Fruit fly (Drosophila melanogaster) whole organism, embryonic: ENCODE measurements around the gene ohgt.

ENCODE experiments used
- Atf6 ChIP-seq: fragments of 200-800 bp; sonication (Bioruptor generic); IDR thresholded peaks from 2 replicates; pipeline ENCODE4 v1.3.6; 2022; ENCODE audit warnings: missing biosample characterization, missing genetic modification characterization
- B-H1 ChIP-seq: fragments of 200-800 bp; sonication (Bioruptor generic); IDR thresholded peaks from 3 replicates; pipeline ENCODE4 v1.3.6; 2022; ENCODE audit warnings: missing biosample characterization, missing genetic modification characterization
- CG11695 ChIP-seq: fragments of 200-800 bp; sonication (Bioruptor generic); IDR thresholded peaks from 3 replicates; pipeline ENCODE4 v1.3.6; 2022; ENCODE audit warnings: missing biosample characterization, missing genetic modification characterization
- CG11696 ChIP-seq: fragments of 200-800 bp; sonication (Bioruptor generic); IDR thresholded peaks from 2 replicates; pipeline ENCODE4 v1.3.6; 2022; ENCODE audit warnings: missing biosample characterization, missing genetic modification characterization
- CG12744 ChIP-seq: fragments of 200-800 bp; sonication (Bioruptor generic); optimal IDR thresholded peaks from 2 replicates; lab custom pipeline; 2016; ENCODE audit warnings: missing biosample characterization, missing genetic modification characterization
- CG12769 ChIP-seq: fragments of 200-800 bp; sonication (Bioruptor generic); optimal IDR thresholded peaks from 2 replicates; lab custom pipeline; 2019; ENCODE audit warnings: missing biosample characterization, mild to moderate bottlenecking, missing genetic modification characterization, moderate library complexity
- CG13123 ChIP-seq: fragments of 200-800 bp; sonication (Bioruptor generic); optimal IDR thresholded peaks from 2 replicates; lab custom pipeline; 2016; ENCODE audit warnings: missing biosample characterization, missing genetic modification characterization
- CG13424 ChIP-seq: fragments of 200-800 bp; sonication (Bioruptor generic); optimal IDR thresholded peaks from 2 replicates; lab custom pipeline; 2019; ENCODE audit warnings: missing biosample characterization, mild to moderate bottlenecking, missing genetic modification characterization, moderate library complexity
- CG13894 ChIP-seq: fragments of 200-800 bp; sonication (Bioruptor generic); optimal IDR thresholded peaks from 3 replicates; lab custom pipeline; 2018; ENCODE audit warnings: missing biosample characterization, mild to moderate bottlenecking, missing genetic modification characterization, moderate library complexity
- CG14050 ChIP-seq: fragments of 200-800 bp; sonication (Bioruptor generic); IDR thresholded peaks from 3 replicates; pipeline ENCODE4 v1.3.6; 2022; ENCODE audit warnings: missing biosample characterization, missing genetic modification characterization
- CG1647 ChIP-seq: fragments of 200-800 bp; sonication (Bioruptor generic); optimal IDR thresholded peaks from 3 replicates; lab custom pipeline; 2016; ENCODE audit warnings: missing biosample characterization, missing genetic modification characterization
- CG17328 ChIP-seq: fragments of 200-800 bp; sonication (Bioruptor generic); IDR thresholded peaks from 2 replicates; pipeline ENCODE4 v1.3.6; 2022; ENCODE audit warnings: missing biosample characterization, missing genetic modification characterization
- CG18599 ChIP-seq: fragments of 200-800 bp; sonication (Bioruptor generic); optimal IDR thresholded peaks from 3 replicates; lab custom pipeline; 2017; ENCODE audit warnings: missing biosample characterization, missing genetic modification characterization, mild to moderate bottlenecking, moderate library complexity, missing genetic modification reagents
- CG4360 ChIP-seq: fragments of 200-800 bp; sonication (Bioruptor generic); IDR thresholded peaks from 2 replicates; pipeline ENCODE4 v1.3.6; 2022; ENCODE audit warnings: missing biosample characterization, missing genetic modification characterization
- CG4617 ChIP-seq: fragments of 200-800 bp; sonication (Bioruptor generic); optimal IDR thresholded peaks from 3 replicates; lab custom pipeline; 2016; ENCODE audit warnings: missing biosample characterization, missing genetic modification characterization, borderline replicate concordance
- CG5245 ChIP-seq: fragments of 200-800 bp; sonication (Bioruptor generic); optimal IDR thresholded peaks from 3 replicates; lab custom pipeline; 2016; ENCODE audit warnings: missing biosample characterization, missing genetic modification characterization
- CG7786 ChIP-seq: fragments of 200-800 bp; sonication (Bioruptor generic); optimal IDR thresholded peaks from 2 replicates; lab custom pipeline; 2016; ENCODE audit warnings: missing biosample characterization, missing genetic modification characterization
- CG7987 ChIP-seq: fragments of 200-800 bp; sonication (Bioruptor generic); optimal IDR thresholded peaks from 2 replicates; lab custom pipeline; 2018; ENCODE audit warnings: missing biosample characterization, mild to moderate bottlenecking, missing genetic modification characterization, moderate library complexity
- CG9932 ChIP-seq: fragments of 200-800 bp; sonication (Bioruptor generic); IDR thresholded peaks from 2 replicates; pipeline ENCODE4 v1.3.6; 2022; ENCODE audit warnings: missing biosample characterization, missing genetic modification characterization
- Doc2 ChIP-seq: fragments of 200-800 bp; sonication (Bioruptor generic); IDR thresholded peaks from 2 replicates; pipeline ENCODE4 v1.3.6; 2022; ENCODE audit warnings: missing biosample characterization, missing genetic modification characterization
- ERR ChIP-seq: fragments of 200-800 bp; sonication (Bioruptor generic); optimal IDR thresholded peaks from 2 replicates; lab custom pipeline; 2016; ENCODE audit warnings: missing biosample characterization, missing genetic modification characterization
- H15 ChIP-seq: fragments of 200-800 bp; sonication (Bioruptor generic); IDR thresholded peaks from 3 replicates; pipeline ENCODE4 v1.3.6; 2022; ENCODE audit warnings: missing biosample characterization, missing genetic modification characterization
- HLH54F ChIP-seq: fragments of 200-800 bp; sonication (Bioruptor generic); optimal IDR thresholded peaks from 3 replicates; lab custom pipeline; 2016; ENCODE audit warnings: missing biosample characterization, missing genetic modification characterization
- Jarid2 ChIP-seq: fragments of 200-800 bp; sonication (Bioruptor generic); optimal IDR thresholded peaks from 3 replicates; lab custom pipeline; 2017; ENCODE audit warnings: mild to moderate bottlenecking, missing biosample characterization, missing genetic modification reagents, missing genetic modification characterization
- Lpt ChIP-seq: fragments of >200 bp; optimal IDR thresholded peaks from 2 replicates; lab custom pipeline; 2018; ENCODE audit warnings: missing biosample characterization, missing genetic modification characterization
- Mad ChIP-seq: fragments of 200-800 bp; sonication (Bioruptor generic); optimal IDR thresholded peaks from 2 replicates; lab custom pipeline; 2016; ENCODE audit warnings: missing biosample characterization, missing genetic modification characterization
- Med ChIP-seq: fragments of 200-800 bp; sonication (Bioruptor generic); peaks from one replicate; lab custom pipeline; 2016; ENCODE audit warnings: missing biosample characterization, missing genetic modification characterization, mild to moderate bottlenecking, inconsistent platforms, moderate library complexity
- Myb ChIP-seq: fragments of 200-800 bp; sonication (Bioruptor generic); optimal IDR thresholded peaks from 2 replicates; lab custom pipeline; 2016; ENCODE audit warnings: missing biosample characterization, missing genetic modification characterization
- Rx ChIP-seq: fragments of 200-800 bp; sonication (Bioruptor generic); IDR thresholded peaks from 2 replicates; pipeline ENCODE4 v1.3.6; 2022; ENCODE audit warnings: missing biosample characterization, missing genetic modification characterization
- Stat92E ChIP-seq, 3 experiments: fragments of >200 bp in 2 of 3; fragments of 200-800 bp in 1 of 3; sonication (Bioruptor generic) in 1 of 3; optimal IDR thresholded peaks; 2 replicates each; lab custom pipeline; 2017 to 2019; ENCODE audit warnings: missing biosample characterization in 3 of 3, missing genetic modification characterization in 3 of 3, mild to moderate bottlenecking in 1 of 3, moderate library complexity in 1 of 3
- abd-A ChIP-seq: fragments of 200-800 bp; sonication (Bioruptor generic); optimal IDR thresholded peaks from 3 replicates; lab custom pipeline; 2019; ENCODE audit warnings: missing biosample characterization, mild to moderate bottlenecking, missing genetic modification characterization, moderate library complexity
- ase ChIP-seq: fragments of 200-800 bp; sonication (Bioruptor generic); IDR thresholded peaks from 3 replicates; pipeline ENCODE4 v1.3.6; 2022; ENCODE audit warnings: missing biosample characterization, missing genetic modification characterization
- ato ChIP-seq: fragments of 200-800 bp; sonication (Bioruptor generic); IDR thresholded peaks from 2 replicates; pipeline ENCODE4 v1.3.6; 2022; ENCODE audit warnings: missing biosample characterization, missing genetic modification characterization; ENCODE audit not compliant: partially characterized antibody
- dmrt11E ChIP-seq: fragments of 200-800 bp; sonication (Bioruptor generic); optimal IDR thresholded peaks from 3 replicates; lab custom pipeline; 2018; ENCODE audit warnings: missing biosample characterization, mild to moderate bottlenecking, missing genetic modification characterization, moderate library complexity
- dysf ChIP-seq: fragments of 200-800 bp; sonication (Bioruptor generic); IDR thresholded peaks from 3 replicates; pipeline ENCODE4 v1.3.6; 2022; ENCODE audit warnings: missing biosample characterization, missing genetic modification characterization
- fd102C ChIP-seq: fragments of 200-800 bp; sonication (Bioruptor generic); optimal IDR thresholded peaks from 2 replicates; lab custom pipeline; 2018; ENCODE audit warnings: missing biosample characterization, mild to moderate bottlenecking, missing genetic modification characterization, moderate library complexity
- gem ChIP-seq: fragments of 200-800 bp; sonication (Bioruptor generic); optimal IDR thresholded peaks from 2 replicates; lab custom pipeline; 2019; ENCODE audit warnings: missing biosample characterization, mild to moderate bottlenecking, missing genetic modification characterization, moderate library complexity
- kah ChIP-seq: fragments of 200-800 bp; sonication (Bioruptor generic); optimal IDR thresholded peaks from 2 replicates; lab custom pipeline; 2018; ENCODE audit warnings: missing biosample characterization, mild to moderate bottlenecking, missing genetic modification characterization
- luna ChIP-seq: fragments of 200-800 bp; sonication (Bioruptor generic); optimal IDR thresholded peaks from 2 replicates; lab custom pipeline; 2016; ENCODE audit warnings: missing biosample characterization, missing genetic modification characterization
- p53 ChIP-seq: fragments of 200-800 bp; sonication (Bioruptor generic); optimal IDR thresholded peaks from 2 replicates; lab custom pipeline; 2016; ENCODE audit warnings: missing biosample characterization, missing genetic modification characterization
- pho ChIP-seq: fragments of 200-800 bp; sonication (Bioruptor generic); optimal IDR thresholded peaks from 2 replicates; lab custom pipeline; 2016; ENCODE audit warnings: missing biosample characterization, missing genetic modification characterization
- repo ChIP-seq: fragments of 200-800 bp; sonication (Bioruptor generic); optimal IDR thresholded peaks from 2 replicates; lab custom pipeline; 2016; ENCODE audit warnings: missing biosample characterization, missing genetic modification characterization
- rib ChIP-seq: fragments of 200-800 bp; sonication (Bioruptor generic); IDR thresholded peaks from 2 replicates; pipeline ENCODE4 v1.3.6; 2022; ENCODE audit warnings: missing biosample characterization, missing genetic modification characterization
- salm ChIP-seq: fragments of 200-800 bp; sonication (Bioruptor generic); optimal IDR thresholded peaks from 2 replicates; lab custom pipeline; 2018; ENCODE audit warnings: missing biosample characterization, mild to moderate bottlenecking, missing genetic modification characterization
- seq ChIP-seq: fragments of 200-800 bp; sonication (Bioruptor generic); IDR thresholded peaks from 2 replicates; pipeline ENCODE4 v1.3.6; 2022; ENCODE audit warnings: missing biosample characterization, missing genetic modification characterization
- slou ChIP-seq: fragments of 200-800 bp; sonication (Bioruptor generic); optimal IDR thresholded peaks from 3 replicates; lab custom pipeline; 2016; ENCODE audit warnings: missing biosample characterization, missing genetic modification characterization
- tap ChIP-seq: fragments of 200-800 bp; optimal IDR thresholded peaks from 3 replicates; lab custom pipeline; 2019; ENCODE audit warnings: missing biosample characterization, mild to moderate bottlenecking, missing genetic modification characterization, moderate library complexity
- tna ChIP-seq: fragments of 200-800 bp; sonication (Bioruptor generic); IDR thresholded peaks from 2 replicates; pipeline ENCODE4 v1.3.6; 2022; ENCODE audit warnings: missing biosample characterization, missing genetic modification characterization; ENCODE audit not compliant: partially characterized antibody
- twi ChIP-seq: fragments of 200-800 bp; optimal IDR thresholded peaks from 2 replicates; lab custom pipeline; 2019; ENCODE audit warnings: missing biosample characterization, mild to moderate bottlenecking, missing genetic modification characterization, moderate library complexity
- z ChIP-seq: fragments of 200-800 bp; sonication (Bioruptor generic); IDR thresholded peaks from 3 replicates; pipeline ENCODE4 v1.3.6; 2022; ENCODE audit warnings: missing biosample characterization, missing genetic modification characterization

ohgt gene

dm6 chr3R:10042664-10043372, 6.2 kb upstream of the ohgt start, which contains the start of the genes Mical and CG3909 (continued):
- peak; percentile 58 for TF ChIP-seq slou (GFP tag; lab: Kevin White, UChicago)
- TF ChIP-seq Med (GFP tag; lab: Kevin White, UChicago): peak; percentile 83
- TF ChIP-seq dysf (GFP tag; lab: Robert Waterston, UW): peak; percentile 90
- no peak for TF ChIP-seq Doc2
- peak; percentile 9 for TF ChIP-seq Myb (GFP tag; lab: Kevin White, UChicago)
- peak; percentile 75; the same call in 2 of the 3 replicates for TF ChIP-seq CG14050 (GFP tag; lab: Robert Waterston, UW)
- TF ChIP-seq luna (GFP tag; lab: Kevin White, UChicago): no peak
- peak; percentile 76 for TF ChIP-seq Atf6 (GFP tag; lab: Robert Waterston, UW)
- TF ChIP-seq CG11696: peak; percentile 75
- TF ChIP-seq HLH54F (GFP tag; lab: Kevin White, UChicago): peak; percentile 35
- TF ChIP-seq CG13424: peak; percentile 90
- no peak for TF ChIP-seq fd102C (GFP tag; lab: Kevin White, UChicago)
- TF ChIP-seq Jarid2 (GFP tag; lab: Kevin White, UChicago): peak; percentile 93
- TF ChIP-seq z (GFP tag; lab: Robert Waterston, UW): no peak
- TF ChIP-seq CG1647 (GFP tag; lab: Kevin White, UChicago): no peak
- TF ChIP-seq B-H1: peak; percentile 89
- TF ChIP-seq CG4360 (GFP tag; lab: Robert Waterston, UW): no peak
- TF ChIP-seq gem: peak; percentile 95
- peak in 1 of 3 experiments; percentile 40 for TF ChIP-seq Stat92E (GFP tag; optimal IDR thresholded peaks at IDR 0.05; lab: Kevin White, UChicago)
- peak; percentile 34 for TF ChIP-seq CG4617
- TF ChIP-seq CG13123 (GFP tag; lab: Kevin White, UChicago): peak; percentile 75
- peak; percentile 96 for TF ChIP-seq CG9932
- TF ChIP-seq H15 (GFP tag; lab: Robert Waterston, UW): peak; percentile 75; the same call in 2 of the 3 replicates
- no peak for TF ChIP-seq p53 (GFP tag; lab: Kevin White, UChicago)
- TF ChIP-seq kah (GFP tag; lab: Kevin White, UChicago): no peak
- TF ChIP-seq abd-A (tag; lab: Kevin White, UChicago): no peak
- peak; percentile 70 for TF ChIP-seq ato (GFP tag; lab: Robert Waterston, UW)
- TF ChIP-seq ase (GFP tag; lab: Robert Waterston, UW): peak; percentile 83; the same call in 2 of the 3 replicates
- TF ChIP-seq rib: peak; percentile 57; the same call in 1 of the 2 replicates
- TF ChIP-seq CG7987 (GFP tag; lab: Kevin White, UChicago): no peak
- TF ChIP-seq tna (GFP tag; lab: Robert Waterston, UW): peak; percentile 66
- peak; percentile 90 for TF ChIP-seq CG11695 (GFP tag; lab: Robert Waterston, UW)
- TF ChIP-seq CG18599: peak; percentile 85
- peak; percentile 44 for TF ChIP-seq CG5245 (GFP tag; lab: Kevin White, UChicago)
- no peak for TF ChIP-seq CG12769
- TF ChIP-seq twi (tag; lab: Kevin White, UChicago): peak; percentile 70
- TF ChIP-seq salm (tag; lab: Kevin White, UChicago): peak; percentile 61
- peak; percentile 9 for TF ChIP-seq Mad (GFP tag; lab: Kevin White, UChicago)
- TF ChIP-seq CG12744 (GFP tag; lab: Kevin White, UChicago): no peak
- TF ChIP-seq pho (GFP tag; lab: Kevin White, UChicago): peak; percentile 51
- peak; percentile 86 for TF ChIP-seq CG17328 (GFP tag; lab: Robert Waterston, UW)
- no peak for TF ChIP-seq ERR (GFP tag; lab: Kevin White, UChicago)
- TF ChIP-seq CG13894: peak; percentile 87
- peak; percentile 85 for TF ChIP-seq dmrt11E (tag; lab: Kevin White, UChicago)
- no peak for TF ChIP-seq Lpt (GFP tag; lab: Kevin White, UChicago)
- TF ChIP-seq CG7786: peak; percentile 17
- no peak for TF ChIP-seq repo (GFP tag; lab: Kevin White, UChicago)
- TF ChIP-seq Rx (GFP tag; lab: Robert Waterston, UW): peak; percentile 58; the same call in 1 of the 2 replicates
- peak; percentile 83 for TF ChIP-seq seq (GFP tag; lab: Robert Waterston, UW)
- TF ChIP-seq tap (tag; lab: Kevin White, UChicago): peak; percentile 85
